Fruit fly (Drosophila melanogaster) whole organism, adult: Measurements from ENCODE around the gene CG13005.

Source experiments
- CG11617 ChIP-seq: fragments of 200-800 bp; sonication (Bioruptor generic); optimal IDR thresholded peaks from 2 replicates; lab custom pipeline; 2017; ENCODE audit warnings: mild to moderate bottlenecking, missing biosample characterization, missing genetic modification reagents, missing genetic modification characterization
- CG12768 ChIP-seq: fragments of 200-800 bp; sonication (Bioruptor generic); optimal IDR thresholded peaks from 2 replicates; lab custom pipeline; 2017; ENCODE audit warnings: missing biosample characterization, missing genetic modification characterization, mild to moderate bottlenecking, moderate library complexity, missing genetic modification reagents
- CG14711 ChIP-seq: fragments of 200-800 bp; sonication (Bioruptor generic); optimal IDR thresholded peaks from 2 replicates; lab custom pipeline; 2018; ENCODE audit warnings: missing biosample characterization, mild to moderate bottlenecking, missing genetic modification characterization, moderate library complexity
- CG1620 ChIP-seq: fragments of 200-800 bp; sonication (Bioruptor generic); optimal IDR thresholded peaks from 2 replicates; lab custom pipeline; 2016; ENCODE audit warnings: missing biosample characterization, missing genetic modification characterization
- CG33017 ChIP-seq: fragments of 200-800 bp; sonication (Bioruptor generic); optimal IDR thresholded peaks from 2 replicates; lab custom pipeline; 2018; ENCODE audit warnings: missing biosample characterization, mild to moderate bottlenecking, missing genetic modification characterization, moderate library complexity
- CG5204 ChIP-seq: fragments of 200-800 bp; sonication (Bioruptor generic); optimal IDR thresholded peaks from 2 replicates; lab custom pipeline; 2016; ENCODE audit warnings: missing biosample characterization, missing genetic modification characterization
- CG7045 ChIP-seq: fragments of 200-800 bp; sonication (Bioruptor generic); optimal IDR thresholded peaks from 2 replicates; lab custom pipeline; 2017; ENCODE audit warnings: missing biosample characterization, mild to moderate bottlenecking, missing genetic modification characterization
- CG7101 ChIP-seq: fragments of 200-800 bp; sonication (Bioruptor generic); optimal IDR thresholded peaks from 2 replicates; lab custom pipeline; 2018; ENCODE audit warnings: missing biosample characterization, mild to moderate bottlenecking, missing genetic modification characterization, moderate library complexity
- Clk ChIP-seq: fragments of 200-800 bp; sonication (Bioruptor generic); optimal IDR thresholded peaks from 2 replicates; lab custom pipeline; 2017; ENCODE audit warnings: missing biosample characterization, missing genetic modification characterization
- Crg-1 ChIP-seq: fragments of 200-800 bp; sonication (Bioruptor generic); optimal IDR thresholded peaks from 2 replicates; lab custom pipeline; 2016; ENCODE audit warnings: missing biosample characterization, missing genetic modification characterization
- Hr96 ChIP-seq: fragments of 200-800 bp; sonication (Bioruptor generic); optimal IDR thresholded peaks from 2 replicates; lab custom pipeline; 2016; ENCODE audit warnings: missing biosample characterization, missing genetic modification characterization
- Mnt ChIP-seq: fragments of 200-800 bp; sonication (Bioruptor generic); optimal IDR thresholded peaks from 2 replicates; lab custom pipeline; 2016; ENCODE audit warnings: missing biosample characterization, mild to moderate bottlenecking, missing genetic modification characterization
- bab1 ChIP-seq: fragments of 200-800 bp; sonication (Bioruptor generic); optimal IDR thresholded peaks from 3 replicates; lab custom pipeline; 2019; ENCODE audit warnings: missing biosample characterization, mild to moderate bottlenecking, missing genetic modification characterization, moderate library complexity
- cic ChIP-seq: fragments of 200-800 bp; sonication (Bioruptor generic); optimal IDR thresholded peaks from 2 replicates; lab custom pipeline; 2017; ENCODE audit warnings: missing biosample characterization, mild to moderate bottlenecking, missing genetic modification characterization, moderate library complexity
- cnc ChIP-seq, 2 experiments: fragments of >200 bp; optimal IDR thresholded peaks; 2 replicates each; lab custom pipeline; 2017
- kay ChIP-seq: fragments of 200-800 bp; sonication (Bioruptor generic); peaks from one replicate; lab custom pipeline; 2016; ENCODE audit warnings: missing biosample characterization, missing genetic modification characterization, borderline replicate concordance
- ovo ChIP-seq: fragments of 200-800 bp; sonication (Bioruptor generic); optimal IDR thresholded peaks from 2 replicates; lab custom pipeline; 2016; ENCODE audit warnings: missing biosample characterization, missing genetic modification characterization
- pad ChIP-seq: fragments of 200-800 bp; sonication (Bioruptor generic); optimal IDR thresholded peaks from 3 replicates; lab custom pipeline; 2017; ENCODE audit warnings: missing biosample characterization, missing genetic modification characterization, mild to moderate bottlenecking, moderate library complexity, missing genetic modification reagents
- tj ChIP-seq: fragments of 200-800 bp; sonication (Bioruptor generic); optimal IDR thresholded peaks from 3 replicates; lab custom pipeline; 2017; ENCODE audit warnings: missing biosample characterization, mild to moderate bottlenecking, missing genetic modification characterization, moderate library complexity
- toe ChIP-seq: fragments of 200-800 bp; sonication (Bioruptor generic); optimal IDR thresholded peaks from 2 replicates; lab custom pipeline; 2016; ENCODE audit warnings: missing biosample characterization, missing genetic modification characterization

CG13005 gene

DNA sequence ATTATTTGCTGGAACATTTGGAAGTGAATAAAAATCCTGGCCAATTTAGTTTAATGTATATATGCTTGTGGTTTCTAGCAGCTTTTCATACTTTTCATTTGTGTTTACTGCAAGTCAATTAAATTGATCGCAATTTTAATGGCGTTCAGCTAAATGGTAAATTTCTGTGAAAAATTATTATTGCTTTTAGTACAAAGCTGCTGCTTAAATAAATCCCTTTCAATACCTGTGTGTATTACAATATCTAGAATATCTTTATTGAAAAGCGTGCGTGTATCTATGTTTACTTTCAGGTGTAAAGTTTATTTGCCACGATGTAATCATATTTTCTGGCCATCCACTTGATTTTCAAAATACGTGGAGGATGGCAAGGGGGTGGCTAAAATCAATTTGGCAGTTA is 2.3 kb downstream of the CG13005 start, which contains the start of gene ppk28:
TSS of gene ppk28 (plus strand) at position 301 of the 400 bp plus-strand sequence.
- TF ChIP-seq CG1620 = no peak
- TF ChIP-seq cic = no peak
- TF ChIP-seq CG11617 (GFP tag; lab: Kevin White, UChicago) = no peak
- TF ChIP-seq pad (GFP tag; lab: Kevin White, UChicago) = no peak
- TF ChIP-seq Clk (GFP tag; lab: Kevin White, UChicago) = no peak
- no peak for TF ChIP-seq Crg-1
- no peak for TF ChIP-seq toe
- no peak for TF ChIP-seq CG7045
- TF ChIP-seq kay (GFP tag; lab: Kevin White, UChicago) = no peak
- no peak for TF ChIP-seq Mnt (GFP tag; lab: Kevin White, UChicago)
- no peak for TF ChIP-seq CG33017 (tag; lab: Kevin White, UChicago)
- TF ChIP-seq CG5204 = no peak
- TF ChIP-seq ovo (GFP tag; lab: Kevin White, UChicago) = no peak
- no peak for TF ChIP-seq bab1 (GFP tag; lab: Kevin White, UChicago)
- no peak for TF ChIP-seq Hr96 (GFP tag; lab: Kevin White, UChicago)
- no peak for TF ChIP-seq CG12768 (GFP tag; lab: Kevin White, UChicago)

- no peak for TF ChIP-seq pad (GFP tag; lab: Kevin White, UChicago)
- TF ChIP-seq CG11617 (GFP tag; lab: Kevin White, UChicago) = no peak
- no peak for TF ChIP-seq bab1 (GFP tag; lab: Kevin White, UChicago)
- no peak for TF ChIP-seq Mnt (GFP tag; lab: Kevin White, UChicago)
- TF ChIP-seq CG33017 (tag; lab: Kevin White, UChicago) = no peak
- TF ChIP-seq kay (GFP tag; lab: Kevin White, UChicago) = no peak
- no peak for TF ChIP-seq CG12768 (GFP tag; lab: Kevin White, UChicago)
- TF ChIP-seq tj (GFP tag; lab: Kevin White, UChicago) = no peak
- TF ChIP-seq ovo (GFP tag; lab: Kevin White, UChicago) = no peak
- no peak for TF ChIP-seq Hr96 (GFP tag; lab: Kevin White, UChicago)
- TF ChIP-seq cnc (optimal IDR thresholded peaks at IDR 0.05; lab: Kevin White, UChicago) = no peak
- no peak for TF ChIP-seq CG7101 (tag; lab: Kevin White, UChicago)
- TF ChIP-seq CG1620 = no peak
- TF ChIP-seq CG5204 = no peak
- TF ChIP-seq cic = no peak
- no peak for TF ChIP-seq CG7045
- TF ChIP-seq Crg-1 = no peak
- TF ChIP-seq Clk (GFP tag; lab: Kevin White, UChicago) = no peak
- TF ChIP-seq toe = no peak
- TF ChIP-seq CG14711 = no peak
Observed at dm6 chrX:16808654-16809053, 5.2 kb downstream of the CG13005 start.

DNA sequence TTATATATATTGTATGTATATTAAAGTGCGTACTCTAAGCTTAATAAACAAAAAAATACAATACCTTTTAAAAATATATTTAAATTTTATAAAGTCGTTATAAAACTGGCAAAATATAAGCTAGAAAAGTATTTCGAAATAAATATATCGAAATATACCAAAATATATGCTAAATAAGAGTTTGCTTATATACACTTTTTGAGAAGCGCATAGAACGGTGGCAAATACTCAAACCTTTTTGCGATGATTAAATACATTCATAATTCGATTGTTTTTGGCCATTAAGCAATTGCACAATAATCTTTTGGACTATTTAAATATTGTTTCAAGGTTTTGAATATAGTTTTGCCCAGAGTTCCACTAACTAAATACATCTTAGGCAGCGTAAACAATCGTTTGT is 5.6 kb downstream of the CG13005 start:
- no peak for TF ChIP-seq CG7045

- TF ChIP-seq CG7101 (tag; lab: Kevin White, UChicago) = peak; percentile 14
- no peak for TF ChIP-seq kay (GFP tag; lab: Kevin White, UChicago)
Observed at dm6 chrX:16811213-16811749, 7.8 kb downstream of the CG13005 start, which contains the start of gene CG4829. Gene CG4829, plus strand, starts transcription at chrX:16811699.

dm6 chrX:16813226-16813625 is 9.8 kb downstream of the CG13005 start:
- TF ChIP-seq Hr96 (GFP tag; lab: Kevin White, UChicago) (no peak), bab1 (GFP tag; lab: Kevin White, UChicago) (peak; percentile 5), toe (no peak), CG5204 (no peak)

DNA sequence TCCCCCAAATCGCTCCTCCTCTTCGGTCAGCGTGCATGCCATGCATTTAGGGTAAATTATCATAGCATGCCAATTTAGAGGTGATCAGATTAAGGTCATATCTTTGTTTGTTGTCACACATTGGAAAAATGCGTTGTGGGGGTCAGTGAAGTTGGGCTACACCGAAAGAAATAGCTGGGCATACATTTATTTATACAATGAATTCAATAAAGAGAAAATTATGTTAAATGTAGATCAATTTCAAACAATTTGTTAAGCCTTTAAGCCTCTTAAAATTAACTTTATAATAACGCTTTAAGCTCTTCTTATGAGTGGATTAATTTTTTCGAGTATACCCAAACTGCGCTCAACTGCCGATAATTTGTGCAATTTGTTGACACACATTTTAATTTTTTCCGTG is 10.9 kb downstream of the CG13005 start:
- TF ChIP-seq Hr96 (GFP tag; lab: Kevin White, UChicago) (no peak), Mnt (GFP tag; lab: Kevin White, UChicago) (no peak), CG1620 (no peak), Crg-1 (no peak), bab1 (GFP tag; lab: Kevin White, UChicago) (peak; percentile 27), Clk (GFP tag; lab: Kevin White, UChicago) (no peak)

DNA sequence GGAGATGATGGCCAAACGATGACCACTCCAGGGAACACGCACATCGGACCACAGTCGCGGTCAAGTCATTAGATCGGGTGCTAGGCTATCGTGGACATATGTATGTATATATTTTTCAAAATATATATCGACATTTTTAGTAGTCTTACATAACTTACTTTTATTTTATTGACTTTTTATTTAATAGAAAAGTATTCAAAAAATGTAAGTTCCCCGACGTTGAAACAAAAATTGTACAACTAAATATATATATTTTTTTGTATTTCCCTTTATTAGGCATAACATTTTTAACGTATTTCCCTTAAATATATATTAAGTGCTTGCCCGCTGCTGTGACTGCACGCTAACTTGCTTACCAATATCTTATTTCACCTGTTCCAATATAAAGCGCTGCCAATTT is 11.7 kb downstream of the CG13005 start:
- TF ChIP-seq tj (GFP tag; lab: Kevin White, UChicago) = no peak
- TF ChIP-seq CG7101 (tag; lab: Kevin White, UChicago) = no peak
- no peak for TF ChIP-seq pad (GFP tag; lab: Kevin White, UChicago)
- TF ChIP-seq CG1620 = no peak
- TF ChIP-seq kay (GFP tag; lab: Kevin White, UChicago) = no peak
- TF ChIP-seq Mnt (GFP tag; lab: Kevin White, UChicago) = no peak
- no peak for TF ChIP-seq CG7045
- no peak for TF ChIP-seq CG5204
- TF ChIP-seq bab1 (GFP tag; lab: Kevin White, UChicago) = no peak
- TF ChIP-seq Crg-1 = no peak
- TF ChIP-seq cic = no peak
- no peak for TF ChIP-seq Hr96 (GFP tag; lab: Kevin White, UChicago)
- no peak for TF ChIP-seq ovo (GFP tag; lab: Kevin White, UChicago)
- no peak for TF ChIP-seq Clk (GFP tag; lab: Kevin White, UChicago)
- TF ChIP-seq CG12768 (GFP tag; lab: Kevin White, UChicago) = no peak
- TF ChIP-seq CG14711 = no peak
- no peak for TF ChIP-seq cnc (optimal IDR thresholded peaks at IDR 0.05; lab: Kevin White, UChicago)
- TF ChIP-seq CG11617 (GFP tag; lab: Kevin White, UChicago) = no peak
- TF ChIP-seq toe = no peak
